Worm (Caenorhabditis elegans) whole organism, L3 larva: Measurements from ENCODE around the gene gsp-1.

Experiments used
- R02D3.7 ChIP-seq: fragments of 150-350 bp; optimal IDR thresholded peaks from 2 replicates; lab custom pipeline; 2014; ENCODE audit warnings: missing biosample characterization, missing genetic modification characterization
- ZK546.5 ChIP-seq: sonication (generic microtip); optimal IDR thresholded peaks from 2 replicates; lab custom pipeline; 2017; ENCODE audit warnings: missing biosample characterization, missing genetic modification characterization
- aly-2 ChIP-seq: fragments of 150-350 bp; optimal IDR thresholded peaks from 2 replicates; lab custom pipeline; 2014; ENCODE audit warnings: missing biosample characterization, missing genetic modification characterization
- ama-1 ChIP-seq: fragments of 150-350 bp; optimal IDR thresholded peaks from 2 replicates; lab custom pipeline; 2018
- ceh-28 ChIP-seq: fragments of 150-350 bp; optimal IDR thresholded peaks from 2 replicates; lab custom pipeline; 2014; ENCODE audit warnings: missing biosample characterization, missing genetic modification reagents, missing genetic modification characterization
- ceh-82 ChIP-seq: fragments of 150-350 bp; optimal IDR thresholded peaks from 2 replicates; lab custom pipeline; 2014; ENCODE audit warnings: missing biosample characterization, missing genetic modification characterization
- ceh-9 ChIP-seq: sonication (generic microtip); optimal IDR thresholded peaks from 2 replicates; lab custom pipeline; 2018; ENCODE audit warnings: missing biosample characterization, missing genetic modification characterization
- daf-12 ChIP-seq: fragments of 150-350 bp; optimal IDR thresholded peaks from 2 replicates; lab custom pipeline; 2014; ENCODE audit warnings: missing biosample characterization, missing genetic modification reagents, missing genetic modification characterization
- elt-1 ChIP-seq: fragments of 150-350 bp; optimal IDR thresholded peaks from 2 replicates; lab custom pipeline; 2014; ENCODE audit warnings: missing biosample characterization, missing genetic modification characterization
- elt-2 ChIP-seq: sonication (generic microtip); optimal IDR thresholded peaks from 2 replicates; lab custom pipeline; 2016; ENCODE audit warnings: missing genetic modification reagents, mild to moderate bottlenecking, missing genetic modification characterization, missing compliant biosample characterization
- elt-3 ChIP-seq, 3 experiments: fragments of 150-350 bp in 1 of 3; sonication (generic microtip) in 2 of 3; optimal IDR thresholded peaks; 2 replicates in 2 of 3; 4 replicates in 1 of 3; lab custom pipeline; 2014 to 2017; ENCODE audit warnings: missing biosample characterization in 3 of 3, missing genetic modification characterization in 3 of 3
- eor-1 ChIP-seq, 2 experiments: fragments of 150-350 bp; optimal IDR thresholded peaks; 2 replicates each; lab custom pipeline; 2014 to 2018; ENCODE audit warnings: missing biosample characterization in 2 of 2, missing genetic modification characterization in 2 of 2
- fkh-10 ChIP-seq: sonication (generic microtip); optimal IDR thresholded peaks from 2 replicates; lab custom pipeline; 2017; ENCODE audit warnings: missing biosample characterization, missing genetic modification reagents, missing genetic modification characterization
- fkh-2 ChIP-seq: fragments of 150-350 bp; optimal IDR thresholded peaks from 2 replicates; lab custom pipeline; 2014; ENCODE audit warnings: missing biosample characterization, missing genetic modification reagents, missing genetic modification characterization
- fos-1 ChIP-seq: fragments of 150-350 bp; optimal IDR thresholded peaks from 2 replicates; lab custom pipeline; 2014; ENCODE audit warnings: missing biosample characterization, missing genetic modification characterization
- hmg-11 ChIP-seq: sonication (generic microtip); optimal IDR thresholded peaks from 2 replicates; lab custom pipeline; 2016; ENCODE audit warnings: missing genetic modification characterization, missing compliant biosample characterization
- lin-15B ChIP-seq: fragments of 150-350 bp; optimal IDR thresholded peaks from 2 replicates; lab custom pipeline; 2014; ENCODE audit warnings: missing biosample characterization, missing genetic modification characterization
- lin-39 ChIP-seq: fragments of 150-350 bp; optimal IDR thresholded peaks from 2 replicates; lab custom pipeline; 2018; ENCODE audit warnings: missing biosample characterization, missing genetic modification reagents, missing genetic modification characterization
- lsy-12 ChIP-seq: sonication (generic microtip); optimal IDR thresholded peaks from 2 replicates; lab custom pipeline; 2016; ENCODE audit warnings: mild to moderate bottlenecking, missing genetic modification characterization, missing compliant biosample characterization
- mdl-1 ChIP-seq: fragments of 150-350 bp; optimal IDR thresholded peaks from 2 replicates; lab custom pipeline; 2014; ENCODE audit warnings: missing biosample characterization, missing genetic modification characterization
- nfya-1 ChIP-seq: sonication (generic microtip); optimal IDR thresholded peaks from 2 replicates; lab custom pipeline; 2017; ENCODE audit warnings: missing genetic modification characterization, mild to moderate bottlenecking, missing compliant biosample characterization, antibody characterized with exemption, moderate library complexity; ENCODE audit not compliant: insufficient read depth
- nhr-11 ChIP-seq: fragments of 150-350 bp; optimal IDR thresholded peaks from 2 replicates; lab custom pipeline; 2014; ENCODE audit warnings: missing biosample characterization, missing genetic modification characterization
- nhr-237 ChIP-seq: fragments of 150-350 bp; optimal IDR thresholded peaks from 2 replicates; lab custom pipeline; 2014; ENCODE audit warnings: missing biosample characterization, missing genetic modification characterization
- nhr-25 ChIP-seq: sonication (generic microtip); optimal IDR thresholded peaks from 2 replicates; lab custom pipeline; 2017; ENCODE audit warnings: missing biosample characterization, missing genetic modification characterization
- nhr-28 ChIP-seq: fragments of 150-350 bp; optimal IDR thresholded peaks from 2 replicates; lab custom pipeline; 2014; ENCODE audit warnings: missing biosample characterization, missing genetic modification characterization
- nhr-67 ChIP-seq: fragments of 150-350 bp; optimal IDR thresholded peaks from 2 replicates; lab custom pipeline; 2014; ENCODE audit warnings: missing biosample characterization, missing genetic modification characterization
- nhr-76 ChIP-seq: fragments of 150-350 bp; sonication (generic microtip); optimal IDR thresholded peaks from 5 replicates; lab custom pipeline; 2014; ENCODE audit warnings: missing biosample characterization, missing genetic modification characterization
- pqm-1 ChIP-seq: fragments of 150-350 bp; optimal IDR thresholded peaks from 2 replicates; lab custom pipeline; 2017; ENCODE audit warnings: missing biosample characterization, missing genetic modification characterization, inconsistent platforms
- sea-2 ChIP-seq: fragments of 150-350 bp; sonication (generic microtip); optimal IDR thresholded peaks from 4 replicates; lab custom pipeline; 2014; ENCODE audit warnings: missing biosample characterization, missing genetic modification reagents, missing genetic modification characterization
- snpc-4 ChIP-seq: fragments of 150-350 bp; optimal IDR thresholded peaks from 2 replicates; lab custom pipeline; 2014; ENCODE audit warnings: missing biosample characterization, missing genetic modification characterization
- tbx-2 ChIP-seq: sonication (generic microtip); optimal IDR thresholded peaks from 2 replicates; lab custom pipeline; 2016; ENCODE audit warnings: mild to moderate bottlenecking, missing genetic modification characterization, missing compliant biosample characterization
- unc-62 ChIP-seq: fragments of 150-350 bp; sonication (generic microtip); optimal IDR thresholded peaks from 4 replicates; lab custom pipeline; 2014; ENCODE audit warnings: missing biosample characterization, missing genetic modification reagents, missing genetic modification characterization
- ztf-4 ChIP-seq: fragments of 150-350 bp; optimal IDR thresholded peaks from 2 replicates; lab custom pipeline; 2014; ENCODE audit warnings: missing biosample characterization, missing genetic modification characterization

The gsp-1 gene

DNA sequence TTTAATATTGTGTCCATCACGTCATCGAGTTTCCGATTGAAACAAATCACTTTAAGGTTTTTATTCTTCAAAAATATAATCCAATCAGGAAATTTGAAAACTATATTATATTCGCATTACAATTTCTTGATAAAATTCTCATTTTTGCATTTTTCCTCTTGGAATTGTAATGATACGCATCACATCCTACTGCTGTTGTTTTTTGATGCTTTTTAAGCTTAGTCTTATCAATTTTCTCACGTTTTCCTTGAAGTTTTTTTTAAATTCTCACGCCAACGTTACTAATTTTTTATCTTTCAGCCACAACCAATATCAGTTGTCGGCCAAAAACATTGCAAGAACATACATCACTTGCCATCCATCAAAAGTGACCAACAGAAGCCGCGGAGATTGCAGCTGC lies at the start of gene gsp-1:
Gene gsp-1 (plus strand): TSS at position 301 of the 400 bp plus-strand sequence.
- no peak for TF ChIP-seq elt-1
- peak; percentile 9 for TF ChIP-seq lin-39 (tag; lab: Kevin White, UChicago)
- no peak for TF ChIP-seq nhr-25 (tag; lab: Kevin White, UChicago)
- TF ChIP-seq nhr-11 (tag; lab: Kevin White, UChicago), result no peak
- no peak for TF ChIP-seq nhr-237 (tag; lab: Kevin White, UChicago)

DNA sequence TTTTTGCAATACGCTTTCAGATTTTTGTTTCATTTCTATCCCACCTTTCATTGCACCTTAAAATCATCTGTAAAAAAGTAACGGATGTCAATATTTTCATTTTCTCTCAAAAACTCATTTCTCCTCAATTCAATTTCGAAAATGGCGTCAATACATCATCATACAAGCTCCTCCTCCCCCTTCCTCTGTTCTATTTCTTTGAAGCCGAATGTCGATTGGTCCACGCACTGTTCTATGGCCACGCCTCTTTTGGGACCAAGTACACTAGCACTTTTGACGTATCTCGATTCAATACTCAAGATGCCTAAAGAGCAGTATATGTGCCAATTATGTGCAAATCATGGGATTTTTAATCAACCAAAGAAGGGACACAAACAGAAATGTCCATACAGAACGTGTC lies 49.5 kb upstream of the gsp-1 start, which contains the start of gene mab-23:
Gene mab-23 (plus strand): TSS at position 301 of the 400 bp plus-strand sequence.
- TF ChIP-seq elt-1 (no peak), nfya-1 (tag; lab: Kevin White, UChicago) (peak; percentile 21), lin-39 (tag; lab: Kevin White, UChicago) (no peak), nhr-67 (no peak)

DNA sequence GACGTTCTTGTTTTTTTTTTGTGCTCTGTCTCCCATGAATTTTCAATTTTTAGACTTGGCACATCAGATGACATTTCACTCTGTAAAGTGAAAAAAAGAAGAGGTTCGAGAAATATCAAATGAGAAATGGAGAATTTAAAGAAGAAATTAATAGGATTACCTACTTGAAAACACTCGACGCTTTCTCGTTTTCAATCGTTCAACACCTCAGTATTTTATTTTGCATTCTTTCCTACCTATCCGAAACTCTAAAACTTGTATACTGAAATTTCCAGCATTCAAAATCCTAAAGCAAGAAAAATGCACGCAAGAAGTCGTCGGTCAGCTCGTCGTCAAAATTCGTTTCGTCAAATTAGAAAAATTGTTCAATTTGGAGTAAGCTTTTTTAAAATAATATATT lies 46.5 kb upstream of the gsp-1 start, which contains the start of gene kvs-2:
Gene kvs-2 (plus strand): TSS at position 301 of the 400 bp plus-strand sequence.
- no peak for TF ChIP-seq ama-1 (lab: Kevin White, UChicago)
- TF ChIP-seq lin-39 (tag; lab: Kevin White, UChicago), result no peak
- no peak for TF ChIP-seq daf-12 (tag; lab: Kevin White, UChicago)
- TF ChIP-seq R02D3.7 (tag; lab: Kevin White, UChicago), result no peak
- no peak for TF ChIP-seq nhr-67
- no peak for TF ChIP-seq pqm-1 (tag; lab: Kevin White, UChicago)
- no peak for TF ChIP-seq elt-2 (tag; lab: Kevin White, UChicago)
- TF ChIP-seq elt-1, result no peak
- TF ChIP-seq eor-1 (tag; optimal IDR thresholded peaks at IDR 0.05; lab: Kevin White, UChicago), result no peak
- TF ChIP-seq snpc-4, result no peak

DNA sequence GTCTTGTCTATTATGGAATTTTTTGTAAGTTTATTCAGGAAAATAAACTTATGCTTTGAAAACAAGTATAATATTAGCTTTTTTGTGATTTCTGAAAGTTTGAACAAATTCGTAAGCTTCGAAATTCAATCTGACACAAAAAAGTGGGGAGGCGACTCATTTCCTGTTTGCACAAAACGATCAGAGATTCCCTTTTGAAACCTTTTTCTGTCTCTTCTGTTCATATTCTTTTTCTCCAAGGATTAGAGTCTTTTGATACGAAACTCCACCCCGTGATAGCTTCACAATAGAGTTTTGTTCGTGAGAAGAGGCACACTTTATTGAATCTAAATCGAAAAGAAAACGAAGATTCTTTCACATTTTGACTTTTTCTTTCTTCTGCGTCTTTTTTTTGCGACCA lies 41.2 kb upstream of the gsp-1 start:
- TF ChIP-seq nfya-1 (tag; lab: Kevin White, UChicago), result no peak
- TF ChIP-seq ztf-4 (tag; lab: Kevin White, UChicago), result no peak
- no peak for TF ChIP-seq daf-12 (tag; lab: Kevin White, UChicago)
- no peak for TF ChIP-seq mdl-1 (tag; lab: Kevin White, UChicago)
- peak; percentile 35 for TF ChIP-seq fkh-10 (GFP tag; lab: Kevin White, UChicago)

DNA sequence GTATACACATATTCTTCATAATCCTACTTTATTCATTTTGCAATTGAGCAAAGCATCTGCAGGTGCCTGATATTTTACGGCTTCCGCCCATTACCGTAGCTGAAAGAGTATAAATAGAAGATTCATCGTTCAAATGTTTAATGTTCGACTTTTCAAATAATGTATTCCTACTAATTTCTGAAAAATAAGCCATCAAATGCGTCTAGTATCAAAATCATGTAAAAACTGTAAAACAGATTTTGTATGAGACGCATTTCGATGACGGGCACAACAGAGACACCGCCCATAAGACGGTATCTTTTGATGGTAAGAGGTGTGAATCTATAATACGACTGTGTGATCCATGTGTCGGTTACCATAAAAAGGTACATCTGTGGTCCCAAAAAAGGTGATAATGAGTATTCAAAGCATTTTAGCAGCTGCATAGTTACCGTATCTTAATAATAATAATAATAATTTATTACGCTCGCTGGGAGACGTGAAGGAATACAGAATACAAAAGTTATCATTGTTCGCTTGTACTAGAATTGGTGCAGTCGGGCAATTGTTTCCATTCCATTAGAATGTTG lies 35.1 kb upstream of the gsp-1 start, which contains the start of the genes C32C4.3 and C32C4.16:
Gene C32C4.3 (minus strand): TSS at position 101 of the 569 bp plus-strand sequence.
Gene C32C4.16 (plus strand): TSS at position 519 of the 569 bp plus-strand sequence.
- TF ChIP-seq tbx-2 (tag; lab: Kevin White, UChicago) (no peak), snpc-4 (no peak), fos-1 (tag; lab: Kevin White, UChicago) (no peak), lin-15B (tag; lab: Kevin White, UChicago) (no peak), lsy-12 (no peak), fkh-2 (tag; lab: Kevin White, UChicago) (no peak), elt-2 (tag; lab: Kevin White, UChicago) (no peak), aly-2 (tag; lab: Kevin White, UChicago) (no peak), elt-1 (no peak), mdl-1 (tag; lab: Kevin White, UChicago) (no peak)

DNA sequence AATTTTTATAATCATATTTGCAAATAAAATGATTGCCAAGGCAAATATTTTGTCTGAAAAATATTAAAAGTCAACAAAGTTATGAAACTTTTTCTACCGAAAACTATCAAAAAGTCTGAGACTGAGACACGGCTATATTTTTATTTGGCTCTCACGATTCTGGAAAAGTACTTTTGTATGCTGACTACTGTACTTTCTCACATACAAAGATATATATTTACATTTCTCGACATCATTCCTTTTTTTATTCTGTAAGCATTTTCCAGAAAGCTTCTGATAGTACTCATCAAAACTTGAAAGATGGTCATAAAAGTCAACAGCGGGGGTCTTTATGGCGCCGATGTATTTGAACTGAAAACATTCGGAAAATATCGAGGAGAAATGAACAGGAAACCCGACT lies 34.1 kb upstream of the gsp-1 start, which contains the start of gene aqp-6:
Gene aqp-6 (plus strand): TSS at position 301 of the 400 bp plus-strand sequence.
- TF ChIP-seq hmg-11 (tag; lab: Kevin White, UChicago) (no peak), ceh-28 (no peak), eor-1 (tag; optimal IDR thresholded peaks at IDR 0.05; lab: Kevin White, UChicago) (no peak), daf-12 (tag; lab: Kevin White, UChicago) (no peak), nhr-67 (no peak), nhr-28 (no peak), elt-3 (tag; optimal IDR thresholded peaks at IDR 0.05; lab: Kevin White, UChicago) (no peak), lsy-12 (no peak), aly-2 (tag; lab: Kevin White, UChicago) (no peak), ceh-82 (tag; lab: Kevin White, UChicago) (no peak), ZK546.5 (no peak), unc-62 (no peak), nfya-1 (tag; lab: Kevin White, UChicago) (no peak), nhr-76 (tag; lab: Kevin White, UChicago) (no peak), sea-2 (GFP tag; lab: Kevin White, UChicago) (no peak), ceh-9 (tag; lab: Kevin White, UChicago) (no peak)
- TF ChIP-seq, all 47 proteins: peak for 0
